Worm (Caenorhabditis elegans) whole organism, L2 larva: ENCODE data around the gene B0361.9.
A peak's percentile ranks its signal among the peaks of the same experiment; 100 is the strongest.

Experiments
- C34F6.9 ChIP-seq: fragments of 150-350 bp; optimal IDR thresholded peaks from 2 replicates; lab custom pipeline; 2014; ENCODE audit warnings: missing biosample characterization, missing genetic modification characterization
- F13H6.1 ChIP-seq: sonication (generic microtip); optimal IDR thresholded peaks from 2 replicates; lab custom pipeline; 2016; ENCODE audit warnings: missing genetic modification characterization, missing compliant biosample characterization
- alr-1 ChIP-seq: fragments of 150-350 bp; optimal IDR thresholded peaks from 2 replicates; lab custom pipeline; 2014; ENCODE audit warnings: missing biosample characterization, missing genetic modification characterization
- ama-1 ChIP-seq: fragments of 150-350 bp; optimal IDR thresholded peaks from 2 replicates; lab custom pipeline; 2018; ENCODE audit warnings: inconsistent platforms
- blmp-1 ChIP-seq: sonication (generic microtip); optimal IDR thresholded peaks from 2 replicates; lab custom pipeline; 2017; ENCODE audit warnings: missing genetic modification characterization, mild to moderate bottlenecking, missing compliant biosample characterization, antibody characterized with exemption, moderate library complexity; ENCODE audit not compliant: insufficient read depth
- ceh-16 ChIP-seq: fragments of 150-350 bp; optimal IDR thresholded peaks from 2 replicates; lab custom pipeline; 2014; ENCODE audit warnings: missing biosample characterization, missing genetic modification characterization
- crh-2 ChIP-seq: sonication (generic microtip); optimal IDR thresholded peaks from 2 replicates; lab custom pipeline; 2017; ENCODE audit warnings: missing biosample characterization, missing genetic modification characterization
- dmd-4 ChIP-seq: sonication (generic microtip); optimal IDR thresholded peaks from 2 replicates; lab custom pipeline; 2017; ENCODE audit warnings: missing biosample characterization, missing genetic modification characterization
- elt-1 ChIP-seq: fragments of 150-350 bp; optimal IDR thresholded peaks from 2 replicates; lab custom pipeline; 2014; ENCODE audit warnings: missing biosample characterization, missing genetic modification characterization
- elt-3 ChIP-seq: sonication (generic microtip); optimal IDR thresholded peaks from 2 replicates; lab custom pipeline; 2017; ENCODE audit warnings: missing biosample characterization, missing genetic modification characterization
- fos-1 ChIP-seq: fragments of 150-350 bp; optimal IDR thresholded peaks from 2 replicates; lab custom pipeline; 2014; ENCODE audit warnings: missing biosample characterization, missing genetic modification characterization
- lin-11 ChIP-seq: fragments of 150-350 bp; sonication (generic microtip); optimal IDR thresholded peaks from 2 replicates; lab custom pipeline; 2014; ENCODE audit warnings: missing biosample characterization, missing genetic modification characterization, inconsistent platforms, mixed read lengths
- lin-13 ChIP-seq: fragments of 150-350 bp; optimal IDR thresholded peaks from 2 replicates; lab custom pipeline; 2014; ENCODE audit warnings: missing biosample characterization, missing genetic modification reagents, missing genetic modification characterization
- lin-39 ChIP-seq: fragments of 150-350 bp; optimal IDR thresholded peaks from 2 replicates; lab custom pipeline; 2014; ENCODE audit warnings: missing biosample characterization, missing genetic modification reagents, missing genetic modification characterization
- lsy-2 ChIP-seq, 2 experiments: fragments of 150-350 bp in 1 of 2; sonication (generic microtip) in 1 of 2; optimal IDR thresholded peaks; 2 replicates each; lab custom pipeline; 2014 to 2017; ENCODE audit warnings: missing biosample characterization in 2 of 2, missing genetic modification characterization in 2 of 2
- mab-5 ChIP-seq: fragments of 150-350 bp; optimal IDR thresholded peaks from 2 replicates; lab custom pipeline; 2014; ENCODE audit warnings: missing biosample characterization, missing genetic modification characterization
- mbf-1 ChIP-seq: sonication (generic microtip); optimal IDR thresholded peaks from 2 replicates; lab custom pipeline; 2017; ENCODE audit warnings: missing biosample characterization, missing genetic modification characterization
- mdl-1 ChIP-seq, 2 experiments: fragments of 150-350 bp in 1 of 2; sonication (generic microtip) in 1 of 2; optimal IDR thresholded peaks; 2 replicates each; lab custom pipeline; 2017; ENCODE audit warnings: missing biosample characterization in 2 of 2, missing genetic modification characterization in 2 of 2
- nhr-11 ChIP-seq: fragments of 150-350 bp; optimal IDR thresholded peaks from 2 replicates; lab custom pipeline; 2014; ENCODE audit warnings: missing biosample characterization, missing genetic modification characterization
- nhr-129 ChIP-seq: fragments of 150-350 bp; optimal IDR thresholded peaks from 2 replicates; lab custom pipeline; 2014; ENCODE audit warnings: missing biosample characterization, missing genetic modification characterization
- nhr-21 ChIP-seq: fragments of 150-350 bp; optimal IDR thresholded peaks from 2 replicates; lab custom pipeline; 2014; ENCODE audit warnings: missing biosample characterization, missing genetic modification characterization
- nhr-237 ChIP-seq: fragments of 150-350 bp; optimal IDR thresholded peaks from 2 replicates; lab custom pipeline; 2014; ENCODE audit warnings: missing biosample characterization, missing genetic modification characterization
- peb-1 ChIP-seq: fragments of 150-350 bp; optimal IDR thresholded peaks from 2 replicates; lab custom pipeline; 2014; ENCODE audit warnings: missing biosample characterization, missing genetic modification characterization
- sma-3 ChIP-seq: sonication (generic microtip); optimal IDR thresholded peaks from 2 replicates; lab custom pipeline; 2016; ENCODE audit warnings: missing genetic modification reagents, missing genetic modification characterization, missing compliant biosample characterization
- sma-9 ChIP-seq, 2 experiments: fragments of 150-350 bp in 1 of 2; sonication (generic microtip) in 1 of 2; optimal IDR thresholded peaks; 2 replicates each; lab custom pipeline; 2014 to 2016; ENCODE audit warnings: missing genetic modification characterization in 2 of 2, mild to moderate bottlenecking in 1 of 2, missing biosample characterization in 1 of 2, missing compliant biosample characterization in 1 of 2, missing genetic modification reagents in 1 of 2, moderate library complexity in 1 of 2
- snpc-4 ChIP-seq: fragments of 150-350 bp; optimal IDR thresholded peaks from 2 replicates; lab custom pipeline; 2014; ENCODE audit warnings: missing biosample characterization, missing genetic modification characterization
- unc-39 ChIP-seq: fragments of 150-350 bp; optimal IDR thresholded peaks from 2 replicates; lab custom pipeline; 2014; ENCODE audit warnings: missing biosample characterization, missing genetic modification characterization
- unc-62 ChIP-seq: fragments of 150-350 bp; optimal IDR thresholded peaks from 2 replicates; lab custom pipeline; 2014; ENCODE audit warnings: missing biosample characterization, missing genetic modification reagents, missing genetic modification characterization
- zag-1 ChIP-seq: fragments of 150-350 bp; optimal IDR thresholded peaks from 2 replicates; lab custom pipeline; 2014; ENCODE audit warnings: missing biosample characterization, missing genetic modification characterization

The B0361.9 gene

ce11 chrIII:7322018-7322417 lies 22.6 kb upstream of the B0361.9 start:
- TF ChIP-seq ceh-16 (tag; lab: Kevin White, UChicago) (no peak), crh-2 (tag; lab: Kevin White, UChicago) (peak; percentile 11), fos-1 (tag; lab: Kevin White, UChicago) (peak; percentile 8), nhr-129 (tag; lab: Kevin White, UChicago) (peak; percentile 41), sma-9 (GFP tag; optimal IDR thresholded peaks at IDR 0.05; lab: Kevin White, UChicago) (peak; percentile 35), sma-9 (tag; optimal IDR thresholded peaks at IDR 0.05; lab: Kevin White, UChicago) (no peak), F13H6.1 (peak; percentile 66)

ce11 chrIII:7319390-7319789 lies 20.0 kb upstream of the B0361.9 start, which contains the start of gene F56C9.8:
Gene F56C9.8, minus strand, starts transcription at chrIII:7319509.
- TF ChIP-seq fos-1 (tag; lab: Kevin White, UChicago) (peak; percentile 70), nhr-129 (tag; lab: Kevin White, UChicago) (peak; percentile 9), ama-1 (lab: Kevin White, UChicago) (no peak)
- TF ChIP-seq, all 48 proteins: peak for 2

- TF ChIP-seq fos-1 (tag; lab: Kevin White, UChicago) = peak; percentile 38
- no peak for TF ChIP-seq C34F6.9
- peak; percentile 18 for TF ChIP-seq crh-2 (tag; lab: Kevin White, UChicago)
- TF ChIP-seq nhr-129 (tag; lab: Kevin White, UChicago) = no peak
- no peak for TF ChIP-seq mab-5 (tag; lab: Kevin White, UChicago)
- no peak for TF ChIP-seq zag-1 (tag; lab: Kevin White, UChicago)
These were observed 17.9 kb upstream of the B0361.9 start for ce11 chrIII:7317354-7317753.

ce11 chrIII:7314927-7315547 lies 15.6 kb upstream of the B0361.9 start, which contains the start of gene nspg-6:
Gene nspg-6, minus strand, starts transcription at chrIII:7314977.
- TF ChIP-seq snpc-4 (no peak), crh-2 (tag; lab: Kevin White, UChicago) (peak; percentile 65), fos-1 (tag; lab: Kevin White, UChicago) (peak; percentile 87), lsy-2 (tag; optimal IDR thresholded peaks at IDR 0.05; lab: Kevin White, UChicago) (no peak)

DNA sequence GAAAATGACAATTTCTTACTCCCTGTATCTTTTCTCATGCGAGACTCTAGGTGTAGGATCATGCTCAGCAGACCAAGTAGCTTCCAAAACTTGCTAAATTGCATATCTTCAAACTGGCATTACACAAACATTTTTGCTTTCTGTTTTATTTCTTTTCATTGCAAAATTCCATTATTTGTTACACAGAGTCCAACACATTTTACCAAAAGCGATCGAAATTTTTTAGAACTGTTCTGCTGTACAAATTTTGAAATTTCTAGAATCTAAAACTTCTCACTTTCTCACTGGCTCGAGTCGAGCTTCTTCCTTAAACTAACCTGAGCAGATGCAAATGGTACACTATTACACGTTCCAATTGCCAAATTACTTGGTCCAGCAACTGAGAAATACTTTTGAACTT lies 15.0 kb upstream of the B0361.9 start:
- TF ChIP-seq mdl-1 (tag; optimal IDR thresholded peaks at IDR 0.05; lab: Kevin White, UChicago) (no peak), elt-3 (tag; lab: Kevin White, UChicago) (no peak), crh-2 (tag; lab: Kevin White, UChicago) (no peak), blmp-1 (tag; lab: Kevin White, UChicago) (no peak), nhr-11 (no peak), lin-39 (tag; lab: Kevin White, UChicago) (no peak), sma-3 (GFP tag; lab: Kevin White, UChicago) (no peak)
- TF ChIP-seq, all 48 proteins: peak for 0

ce11 chrIII:7310662-7311340 lies 11.4 kb upstream of the B0361.9 start, which contains the start of the genes F56C9.6 and F56C9.3:
Gene F56C9.6, minus strand, starts transcription at chrIII:7310773.
Gene F56C9.3, plus strand, starts transcription at chrIII:7311290.
- TF ChIP-seq alr-1 (tag; lab: Kevin White, UChicago) (no peak), mbf-1 (tag; lab: Kevin White, UChicago) (no peak), nhr-237 (tag; lab: Kevin White, UChicago) (no peak), sma-3 (GFP tag; lab: Kevin White, UChicago) (no peak), lin-11 (tag; lab: Kevin White, UChicago) (no peak), peb-1 (tag; lab: Kevin White, UChicago) (no peak), dmd-4 (no peak), lin-13 (GFP tag; lab: Kevin White, UChicago) (no peak), blmp-1 (tag; lab: Kevin White, UChicago) (no peak), nhr-21 (tag; lab: Kevin White, UChicago) (no peak), elt-1 (no peak), F13H6.1 (no peak), unc-39 (tag; lab: Kevin White, UChicago) (no peak), unc-62 (GFP tag; lab: Kevin White, UChicago) (no peak)
